Worm (Caenorhabditis elegans): Measurements from ENCODE around the gene pges-2.
"Not testable (repeated sequence)": the region's sequence is repeated elsewhere in the genome, so short reads cannot be mapped to it uniquely, and the experiment has no call there.

pges-2 gene

DNA sequence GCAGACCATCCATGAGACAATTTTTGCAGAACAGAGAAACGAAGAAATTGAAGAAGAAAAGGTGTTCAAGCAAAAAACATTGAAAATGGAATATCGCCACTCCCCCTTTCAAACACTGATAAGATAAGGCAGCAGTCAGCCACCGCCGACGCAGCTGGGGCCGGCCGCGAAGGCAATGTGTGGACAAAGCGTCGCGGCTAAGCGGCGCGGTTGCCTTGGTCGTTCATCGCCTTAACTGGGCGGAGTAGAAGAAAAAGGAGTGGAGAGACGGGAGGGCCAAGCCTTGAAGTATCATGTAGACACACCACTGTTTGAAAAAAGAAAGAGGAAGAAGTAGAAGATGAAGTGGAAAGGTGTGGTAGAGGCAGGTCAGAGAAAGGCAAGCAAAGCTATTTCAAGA lies 36.6 kb downstream of the pges-2 start (continued):
- TF ChIP-seq ztf-11 (tag; optimal IDR thresholded peaks at IDR 0.05) (no peak), lin-14 (GFP tag; optimal IDR thresholded peaks at IDR 0.05) (peak; percentile 66), elt-3 (tag; optimal IDR thresholded peaks at IDR 0.05) (peak; percentile 62 to 89 (median 72)), snu-23 (GFP tag; optimal IDR thresholded peaks at IDR 0.05) (peak; percentile 13), blmp-1 (tag; optimal IDR thresholded peaks at IDR 0.05) (peak; percentile 71), sup-37 (GFP tag; optimal IDR thresholded peaks at IDR 0.05) (no peak), nhr-47 (tag; optimal IDR thresholded peaks at IDR 0.05) (peak; percentile 9), unc-86 (tag; optimal IDR thresholded peaks at IDR 0.05) (no peak), lir-3 (tag; optimal IDR thresholded peaks at IDR 0.05; ENCODE audit: poor library complexity) (no peak), isw-1 (GFP tag; IDR thresholded peaks at IDR 0.05) (no peak), ceh-90 (tag; optimal IDR thresholded peaks at IDR 0.05) (no peak), hlh-4 (tag; optimal IDR thresholded peaks at IDR 0.05) (no peak), sox-4 (tag; optimal IDR thresholded peaks at IDR 0.05) (no peak), C16A3.4 (tag; optimal IDR thresholded peaks at IDR 0.05) (no peak), nhr-85 (tag) (peak; percentile 26), ama-1 (optimal IDR thresholded peaks at IDR 0.05) (no peak), nhr-28 (tag; optimal IDR thresholded peaks at IDR 0.05) (no peak), lin-13 (GFP tag; optimal IDR thresholded peaks at IDR 0.05) (no peak), rnt-1 (tag; optimal IDR thresholded peaks at IDR 0.05) (no peak), lin-35 (GFP tag; optimal IDR thresholded peaks at IDR 0.05) (peak in 1 of 2 experiments; percentile 52), aha-1 (tag; optimal IDR thresholded peaks at IDR 0.05) (no peak), nhr-11 (tag; optimal IDR thresholded peaks at IDR 0.05) (no peak), fos-1 (tag; optimal IDR thresholded peaks at IDR 0.05) (no peak), pax-3 (tag; optimal IDR thresholded peaks at IDR 0.05) (peak; percentile 11), ceh-82 (tag; optimal IDR thresholded peaks at IDR 0.05) (peak in 1 of 3 experiments; percentile 25), grh-1 (GFP tag; IDR thresholded peaks at IDR 0.05) (no peak), efl-1 (optimal IDR thresholded peaks at IDR 0.05) (no peak), efl-1 (GFP tag; optimal IDR thresholded peaks at IDR 0.05 in 1 of 2) (peak in 1 of 2 experiments; percentile 37), ztf-4 (tag; optimal IDR thresholded peaks at IDR 0.05) (no peak), mab-9 (GFP tag; IDR thresholded peaks at IDR 0.05) (no peak), nhr-90 (tag; optimal IDR thresholded peaks at IDR 0.05; ENCODE audit: poor library complexity) (peak; percentile 11), C04F5.9 (tag; optimal IDR thresholded peaks at IDR 0.05) (no peak), jun-1 (tag; optimal IDR thresholded peaks at IDR 0.05) (no peak), dsc-1 (tag; optimal IDR thresholded peaks at IDR 0.05) (peak; percentile 12), skn-1 (tag; optimal IDR thresholded peaks at IDR 0.05) (peak; percentile 6), vab-15 (tag; optimal IDR thresholded peaks at IDR 0.05) (no peak), egl-13 (tag; optimal IDR thresholded peaks at IDR 0.05) (no peak), unc-130 (tag; optimal IDR thresholded peaks at IDR 0.05) (no peak)

DNA sequence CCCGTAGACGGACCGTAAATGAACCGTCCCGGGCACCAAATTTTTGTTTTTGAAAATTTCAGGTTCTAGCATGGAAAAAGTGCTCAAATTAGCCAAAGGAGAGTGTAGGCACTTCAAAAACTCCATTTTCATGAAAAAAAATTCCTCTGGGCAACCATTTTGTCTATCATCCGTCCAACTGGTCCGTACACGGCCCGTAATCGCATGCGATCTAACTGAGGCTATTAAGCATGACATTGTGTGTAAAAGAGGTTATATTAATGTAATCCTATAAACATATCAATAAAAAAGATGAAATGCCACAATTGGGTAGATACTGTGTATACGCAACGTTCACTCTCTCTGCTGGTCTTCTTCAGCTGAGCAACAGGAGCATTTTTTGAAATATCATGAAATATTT lies 44.9 kb downstream of the pges-2 start, which contains the start of gene R09E10.1:
R09E10.1 (minus strand) TSS at position 101 of the 400 bp plus-strand sequence.
- not testable (repeated sequence) for TF ChIP-seq unc-130 (tag; optimal IDR thresholded peaks at IDR 0.05); zag-1 (tag; optimal IDR thresholded peaks at IDR 0.05); lir-3 (tag; optimal IDR thresholded peaks at IDR 0.05; ENCODE audit: poor library complexity)

DNA sequence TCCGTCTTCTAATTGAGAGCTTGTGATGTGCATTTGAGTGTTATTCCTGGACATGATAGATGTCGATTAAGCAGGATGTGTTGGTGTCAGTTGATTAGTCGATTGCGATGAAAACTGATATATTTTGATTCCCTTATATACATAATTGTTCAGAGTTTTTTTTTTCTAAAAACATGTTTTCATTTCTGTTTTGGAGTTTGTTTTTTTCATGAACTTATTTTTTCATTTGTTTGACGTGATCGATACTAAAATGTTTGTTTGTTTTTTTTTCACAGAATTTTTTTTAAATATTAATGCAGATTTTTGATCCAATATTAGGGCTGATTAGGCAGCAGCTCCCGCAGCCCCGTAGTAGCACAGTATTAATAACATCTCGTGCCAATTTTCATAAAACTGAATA lies 49.4 kb downstream of the pges-2 start, which contains the start of gene R09E10.2:
R09E10.2 (minus strand) TSS at position 101 of the 400 bp plus-strand sequence.
- TF ChIP-seq Y116A8C.19 (tag; optimal IDR thresholded peaks at IDR 0.05; ENCODE audit: borderline replicate concordance) = no peak
- no peak for TF ChIP-seq lin-15B (tag; optimal IDR thresholded peaks at IDR 0.05)
- TF ChIP-seq ceh-90 (tag; optimal IDR thresholded peaks at IDR 0.05) = no peak
- TF ChIP-seq nhr-11 (tag; optimal IDR thresholded peaks at IDR 0.05) = no peak
- TF ChIP-seq fos-1 (tag; optimal IDR thresholded peaks at IDR 0.05) = no peak
- TF ChIP-seq ceh-8 (GFP tag; optimal IDR thresholded peaks at IDR 0.05) = no peak
- no peak for TF ChIP-seq pag-3 (tag; optimal IDR thresholded peaks at IDR 0.05; ENCODE audit: borderline replicate concordance, insufficient read depth)
- no peak for TF ChIP-seq swsn-7 (tag; optimal IDR thresholded peaks at IDR 0.05)
- no peak for TF ChIP-seq C04F5.9 (tag; optimal IDR thresholded peaks at IDR 0.05)
- no peak for TF ChIP-seq nhr-90 (tag; optimal IDR thresholded peaks at IDR 0.05; ENCODE audit: poor library complexity)
